Fruit fly (Drosophila melanogaster) whole organism, embryonic: ENCODE measurements around the gene Moe.

Experiments
- Asciz ChIP-seq: fragments of 200-800 bp; sonication (Bioruptor generic); optimal IDR thresholded peaks from 2 replicates; lab custom pipeline; 2017; ENCODE audit warnings: missing biosample characterization, mild to moderate bottlenecking, missing genetic modification characterization, missing genetic modification reagents
- Atf-2 ChIP-seq: fragments of 200-800 bp; sonication (Bioruptor generic); optimal IDR thresholded peaks from 2 replicates; lab custom pipeline; 2016; ENCODE audit warnings: missing biosample characterization, missing genetic modification characterization
- CG11456 ChIP-seq: fragments of 200-800 bp; sonication (Bioruptor generic); IDR thresholded peaks from 3 replicates; pipeline ENCODE4 v1.3.6; 2022; ENCODE audit warnings: missing biosample characterization, missing genetic modification characterization
- CG11504 ChIP-seq: fragments of 200-800 bp; sonication (Bioruptor generic); optimal IDR thresholded peaks from 3 replicates; lab custom pipeline; 2019; ENCODE audit warnings: missing biosample characterization, mild to moderate bottlenecking, missing genetic modification characterization, moderate library complexity
- CG11695 ChIP-seq: fragments of 200-800 bp; sonication (Bioruptor generic); IDR thresholded peaks from 3 replicates; pipeline ENCODE4 v1.3.6; 2022; ENCODE audit warnings: missing biosample characterization, missing genetic modification characterization
- CG12104 ChIP-seq: fragments of 200-800 bp; sonication (Bioruptor generic); optimal IDR thresholded peaks from 3 replicates; lab custom pipeline; 2016; ENCODE audit warnings: missing biosample characterization, missing genetic modification characterization
- CG12155 ChIP-seq: fragments of 200-800 bp; sonication (Bioruptor generic); optimal IDR thresholded peaks from 3 replicates; lab custom pipeline; 2016; ENCODE audit warnings: missing biosample characterization, missing genetic modification characterization
- CG13424 ChIP-seq: fragments of 200-800 bp; sonication (Bioruptor generic); optimal IDR thresholded peaks from 2 replicates; lab custom pipeline; 2019; ENCODE audit warnings: missing biosample characterization, mild to moderate bottlenecking, missing genetic modification characterization, moderate library complexity
- CG14441 ChIP-seq: fragments of 200-800 bp; sonication (Bioruptor generic); IDR thresholded peaks from 2 replicates; pipeline ENCODE4 v1.3.6; 2022; ENCODE audit warnings: missing biosample characterization, missing genetic modification characterization
- CG14667 ChIP-seq: fragments of 200-800 bp; sonication (Bioruptor generic); IDR thresholded peaks from 2 replicates; pipeline ENCODE4 v1.3.6; 2022; ENCODE audit warnings: missing biosample characterization, missing genetic modification characterization
- CG15514 ChIP-seq: fragments of 200-800 bp; sonication (Bioruptor generic); optimal IDR thresholded peaks from 3 replicates; lab custom pipeline; 2017; ENCODE audit warnings: missing biosample characterization, missing genetic modification characterization, mild to moderate bottlenecking, moderate library complexity, missing genetic modification reagents
- CG2120 ChIP-seq: fragments of 200-800 bp; sonication (Bioruptor generic); optimal IDR thresholded peaks from 3 replicates; lab custom pipeline; 2016; ENCODE audit warnings: missing biosample characterization, missing genetic modification characterization
- CG2712 ChIP-seq: fragments of 200-800 bp; optimal IDR thresholded peaks from 3 replicates; lab custom pipeline; 2019; ENCODE audit warnings: missing biosample characterization, mild to moderate bottlenecking, missing genetic modification characterization, moderate library complexity
- CG31441 ChIP-seq: fragments of 200-800 bp; sonication (Bioruptor generic); IDR thresholded peaks from 2 replicates; pipeline ENCODE4 v1.3.6; 2022; ENCODE audit warnings: missing biosample characterization, missing genetic modification characterization
- CG32532 ChIP-seq: fragments of 200-800 bp; sonication (Bioruptor generic); IDR thresholded peaks from 2 replicates; pipeline ENCODE4 v1.3.6; 2022; ENCODE audit warnings: missing biosample characterization, missing genetic modification characterization
- CG6689 ChIP-seq: fragments of 200-800 bp; sonication (Bioruptor generic); IDR thresholded peaks from 2 replicates; pipeline ENCODE4 v1.3.6; 2022; ENCODE audit warnings: missing biosample characterization, missing genetic modification characterization
- CG6791 ChIP-seq: fragments of 200-800 bp; sonication (Bioruptor generic); IDR thresholded peaks from 3 replicates; pipeline ENCODE4 v1.3.6; 2022; ENCODE audit warnings: missing biosample characterization, missing genetic modification characterization; ENCODE audit not compliant: partially characterized antibody
- CG6854 ChIP-seq: fragments of 200-800 bp; sonication (Bioruptor generic); optimal IDR thresholded peaks from 3 replicates; lab custom pipeline; 2017; ENCODE audit warnings: missing biosample characterization, mild to moderate bottlenecking, missing genetic modification characterization
- CG7357 ChIP-seq: fragments of 200-800 bp; sonication (Bioruptor generic); IDR thresholded peaks from 3 replicates; pipeline ENCODE4 v1.3.6; 2022; ENCODE audit warnings: missing biosample characterization, missing genetic modification characterization
- CG9797 ChIP-seq: fragments of 200-800 bp; sonication (Bioruptor generic); optimal IDR thresholded peaks from 3 replicates; lab custom pipeline; 2018; ENCODE audit warnings: missing biosample characterization, mild to moderate bottlenecking, missing genetic modification characterization
- Doc3 ChIP-seq: fragments of 200-800 bp; sonication (Bioruptor generic); IDR thresholded peaks from 3 replicates; pipeline ENCODE4 v1.3.6; 2022; ENCODE audit warnings: missing biosample characterization, missing genetic modification characterization; ENCODE audit not compliant: partially characterized antibody
- HmgD ChIP-seq: fragments of 200-800 bp; sonication (Bioruptor generic); optimal IDR thresholded peaks from 3 replicates; lab custom pipeline; 2016; ENCODE audit warnings: missing biosample characterization, missing genetic modification characterization
- Lpt ChIP-seq: fragments of >200 bp; optimal IDR thresholded peaks from 2 replicates; lab custom pipeline; 2018; ENCODE audit warnings: missing biosample characterization, missing genetic modification characterization
- MBD-R2 ChIP-seq: fragments of 200-800 bp; sonication (Bioruptor generic); IDR thresholded peaks from 2 replicates; pipeline ENCODE4 v1.3.6; 2022; ENCODE audit warnings: missing biosample characterization, missing genetic modification characterization
- Mad ChIP-seq: fragments of 200-800 bp; sonication (Bioruptor generic); optimal IDR thresholded peaks from 2 replicates; lab custom pipeline; 2016; ENCODE audit warnings: missing biosample characterization, missing genetic modification characterization
- Max ChIP-seq: fragments of 200-800 bp; sonication (Bioruptor generic); optimal IDR thresholded peaks from 2 replicates; lab custom pipeline; 2016; ENCODE audit warnings: missing biosample characterization, mild to moderate bottlenecking, missing genetic modification characterization
- Scr ChIP-seq: fragments of 200-800 bp; sonication (Bioruptor generic); IDR thresholded peaks from 2 replicates; pipeline ENCODE4 v1.3.6; 2022; ENCODE audit warnings: missing biosample characterization, missing genetic modification characterization; ENCODE audit not compliant: partially characterized antibody
- Stat92E ChIP-seq, 3 experiments: fragments of >200 bp in 2 of 3; fragments of 200-800 bp in 1 of 3; sonication (Bioruptor generic) in 1 of 3; optimal IDR thresholded peaks; 2 replicates each; lab custom pipeline; 2017 to 2019; ENCODE audit warnings: missing biosample characterization in 3 of 3, missing genetic modification characterization in 3 of 3, mild to moderate bottlenecking in 1 of 3, moderate library complexity in 1 of 3
- Trl ChIP-seq, 3 experiments: fragments of >200 bp in 2 of 3; fragments of 200-800 bp in 1 of 3; sonication (Bioruptor generic) in 1 of 3; optimal IDR thresholded peaks; 2 replicates in 1 of 3; 3 replicates in 2 of 3; lab custom pipeline; 2016 to 2017; ENCODE audit warnings: missing biosample characterization in 1 of 3, missing genetic modification characterization in 1 of 3
- az2 ChIP-seq: fragments of 200-800 bp; sonication (Bioruptor generic); optimal IDR thresholded peaks from 3 replicates; lab custom pipeline; 2016; ENCODE audit warnings: missing biosample characterization, missing genetic modification characterization
- croc ChIP-seq: fragments of 200-800 bp; sonication (Bioruptor generic); conservative IDR thresholded peaks from 3 replicates; pipeline ENCODE4 v1.3.6; 2022; ENCODE audit warnings: missing biosample characterization, missing genetic modification characterization
- dysf ChIP-seq: fragments of 200-800 bp; sonication (Bioruptor generic); IDR thresholded peaks from 3 replicates; pipeline ENCODE4 v1.3.6; 2022; ENCODE audit warnings: missing biosample characterization, missing genetic modification characterization
- ftz-f1 ChIP-seq: fragments of 200-800 bp; sonication (Bioruptor generic); optimal IDR thresholded peaks from 2 replicates; lab custom pipeline; 2016; ENCODE audit warnings: missing biosample characterization, missing genetic modification characterization
- gem ChIP-seq: fragments of 200-800 bp; sonication (Bioruptor generic); optimal IDR thresholded peaks from 2 replicates; lab custom pipeline; 2019; ENCODE audit warnings: missing biosample characterization, mild to moderate bottlenecking, missing genetic modification characterization, moderate library complexity
- ind ChIP-seq: fragments of 200-800 bp; sonication (Bioruptor generic); optimal IDR thresholded peaks from 3 replicates; lab custom pipeline; 2016; ENCODE audit warnings: missing biosample characterization, missing genetic modification characterization
- ken ChIP-seq: fragments of 200-800 bp; sonication (Bioruptor generic); IDR thresholded peaks from 3 replicates; pipeline ENCODE4 v1.3.6; 2022; ENCODE audit warnings: missing biosample characterization, missing genetic modification characterization
- onecut ChIP-seq: fragments of 200-800 bp; sonication (Bioruptor generic); IDR thresholded peaks from 2 replicates; pipeline ENCODE4 v1.3.6; 2022; ENCODE audit warnings: missing biosample characterization, missing genetic modification characterization
- peb ChIP-seq: fragments of 200-800 bp; sonication (Bioruptor generic); IDR thresholded peaks from 2 replicates; pipeline ENCODE4 v1.3.6; 2022; ENCODE audit warnings: missing biosample characterization, missing genetic modification characterization
- pnt ChIP-seq: fragments of 200-800 bp; sonication (Bioruptor generic); optimal IDR thresholded peaks from 3 replicates; lab custom pipeline; 2016; ENCODE audit warnings: missing biosample characterization, missing genetic modification characterization
- prd ChIP-seq, 3 experiments: fragments of >200 bp in 2 of 3; fragments of 200-800 bp in 1 of 3; sonication (Bioruptor generic) in 1 of 3; optimal IDR thresholded peaks in 2 of 3; IDR thresholded peaks in 1 of 3; 2 replicates in 2 of 3; 3 replicates in 1 of 3; pipeline versions ENCODE4 v1.3.6 to Lab custom; 2017 to 2022; ENCODE audit warnings: missing biosample characterization in 1 of 3, missing genetic modification characterization in 1 of 3
- run ChIP-seq: fragments of 200-800 bp; sonication (Bioruptor generic); optimal IDR thresholded peaks from 3 replicates; lab custom pipeline; 2018; ENCODE audit warnings: missing biosample characterization, mild to moderate bottlenecking, missing genetic modification characterization
- scrt ChIP-seq: fragments of 200-800 bp; sonication (Bioruptor generic); optimal IDR thresholded peaks from 2 replicates; lab custom pipeline; 2018; ENCODE audit warnings: missing biosample characterization, mild to moderate bottlenecking, missing genetic modification characterization, moderate library complexity
- sens ChIP-seq: fragments of 200-800 bp; sonication (Bioruptor generic); peaks from one replicate; lab custom pipeline; 2016; ENCODE audit warnings: missing biosample characterization, missing genetic modification characterization
- sens-2 ChIP-seq: fragments of 200-800 bp; sonication (Bioruptor generic); IDR thresholded peaks from 2 replicates; pipeline ENCODE4 v1.3.6; 2022; ENCODE audit warnings: missing biosample characterization, missing genetic modification characterization
- sna ChIP-seq: fragments of 200-800 bp; sonication (Bioruptor generic); IDR thresholded peaks from 2 replicates; pipeline ENCODE4 v1.3.6; 2022; ENCODE audit warnings: missing biosample characterization, missing genetic modification characterization; ENCODE audit not compliant: partially characterized antibody
- sob ChIP-seq: fragments of 200-800 bp; sonication (Bioruptor generic); IDR thresholded peaks from 2 replicates; pipeline ENCODE4 v1.3.6; 2022; ENCODE audit warnings: missing biosample characterization, missing genetic modification characterization
- stwl ChIP-seq: fragments of 200-800 bp; sonication (Bioruptor generic); optimal IDR thresholded peaks from 3 replicates; lab custom pipeline; 2018; ENCODE audit warnings: missing biosample characterization, mild to moderate bottlenecking, missing genetic modification characterization, moderate library complexity
- trem ChIP-seq: fragments of 200-800 bp; optimal IDR thresholded peaks from 3 replicates; lab custom pipeline; 2019; ENCODE audit warnings: missing biosample characterization, mild to moderate bottlenecking, missing genetic modification characterization, moderate library complexity
- unc-4 ChIP-seq: fragments of 200-800 bp; sonication (Bioruptor generic); IDR thresholded peaks from 2 replicates; pipeline ENCODE4 v1.3.6; 2022; ENCODE audit warnings: missing biosample characterization, missing genetic modification characterization; ENCODE audit not compliant: partially characterized antibody

Gene Moe

dm6 chrX:8900094-8900493 lies 2.0 kb upstream of the Moe start, which contains the start of gene Uros1 (continued):
- TF ChIP-seq CG6791: no peak
- 0 out of 3 replicates have a peak, but pooled peaks have one; percentile 12 for TF ChIP-seq dysf
- peak; percentile 49 for TF ChIP-seq CG6689 (GFP tag; lab: Robert Waterston, UW)
- peak; percentile 23; the same call in 1 of the 2 replicates for TF ChIP-seq Scr (GFP tag; lab: Robert Waterston, UW)
- TF ChIP-seq sens (GFP tag; lab: Kevin White, UChicago): peak; percentile 85
- TF ChIP-seq scrt (GFP tag; lab: Kevin White, UChicago): peak; percentile 11
- TF ChIP-seq Doc3 (GFP tag; lab: Robert Waterston, UW): 0 out of 3 replicates have a peak, but pooled peaks have one; percentile 26
- TF ChIP-seq sna: no peak
- TF ChIP-seq prd (optimal IDR thresholded peaks at IDR 0.05; lab: Kevin White, UChicago): no peak
- TF ChIP-seq prd (GFP tag; IDR thresholded peaks at IDR 0.05; lab: Robert Waterston, UW): peak; percentile 71; the same call in 2 of the 3 replicates
- peak; percentile 45 for TF ChIP-seq gem (tag; lab: Kevin White, UChicago)
- TF ChIP-seq Max (GFP tag; lab: Kevin White, UChicago): peak; percentile 8
- peak; percentile 46; the same call in 1 of the 2 replicates for TF ChIP-seq CG32532 (GFP tag; lab: Robert Waterston, UW)
- TF ChIP-seq CG7357 (GFP tag; lab: Robert Waterston, UW): no peak; the same call in 2 of the 3 replicates
- TF ChIP-seq CG13424 (tag; lab: Kevin White, UChicago): peak; percentile 33
- TF ChIP-seq Asciz (GFP tag; lab: Kevin White, UChicago): peak; percentile 0
- TF ChIP-seq stwl (tag; lab: Kevin White, UChicago): peak; percentile 43
- peak; percentile 19 for TF ChIP-seq CG11504 (tag; lab: Kevin White, UChicago)
- TF ChIP-seq CG14667 (GFP tag; lab: Robert Waterston, UW): 0 out of 2 replicates have a peak, but pooled peaks have one; percentile 10
- TF ChIP-seq pnt (GFP tag; lab: Kevin White, UChicago): no peak
- TF ChIP-seq CG9797 (GFP tag; lab: Kevin White, UChicago): peak; percentile 3
- TF ChIP-seq CG12104 (GFP tag; lab: Kevin White, UChicago): no peak
- TF ChIP-seq CG15514 (GFP tag; lab: Kevin White, UChicago): peak; percentile 35
- TF ChIP-seq CG2120 (GFP tag; lab: Kevin White, UChicago): peak; percentile 50
- TF ChIP-seq onecut (GFP tag; lab: Robert Waterston, UW): no peak
- peak; percentile 48; the same call in 1 of the 3 replicates for TF ChIP-seq ken (GFP tag; lab: Robert Waterston, UW)
- TF ChIP-seq CG11695 (GFP tag; lab: Robert Waterston, UW): peak; percentile 53; the same call in 1 of the 3 replicates
- TF ChIP-seq az2 (GFP tag; lab: Kevin White, UChicago): peak; percentile 6
- peak; percentile 60 for TF ChIP-seq CG14441 (GFP tag; lab: Robert Waterston, UW)
- TF ChIP-seq CG11456 (GFP tag; lab: Robert Waterston, UW): 0 out of 3 replicates have a peak, but pooled peaks have one; percentile 26
- no peak for TF ChIP-seq Lpt (GFP tag; lab: Kevin White, UChicago)
- 0 out of 2 replicates have a peak, but pooled peaks have one; percentile 24 for TF ChIP-seq peb (GFP tag; lab: Robert Waterston, UW)
- peak; percentile 32 for TF ChIP-seq CG2712 (tag; lab: Kevin White, UChicago)
- no peak for TF ChIP-seq sens-2 (GFP tag; lab: Robert Waterston, UW)
- TF ChIP-seq sob (GFP tag; lab: Robert Waterston, UW): peak; percentile 47
- TF ChIP-seq run (tag; lab: Kevin White, UChicago): no peak
- peak; percentile 85 for TF ChIP-seq MBD-R2 (GFP tag; lab: Robert Waterston, UW)
- TF ChIP-seq Atf-2 (GFP tag; lab: Kevin White, UChicago): no peak
- no peak for TF ChIP-seq Stat92E (GFP tag; optimal IDR thresholded peaks at IDR 0.05; lab: Kevin White, UChicago)
- peak; percentile 26; the same call in 1 of the 2 replicates for TF ChIP-seq unc-4 (GFP tag; lab: Robert Waterston, UW)
- TF ChIP-seq ind: peak; percentile 29
- TF ChIP-seq ftz-f1 (GFP tag; lab: Kevin White, UChicago): no peak
- TF ChIP-seq trem: peak; percentile 49
- 0 out of 2 replicates have a peak, but pooled peaks have one; percentile 13 for TF ChIP-seq CG31441 (GFP tag; lab: Robert Waterston, UW)
- TF ChIP-seq CG6854 (GFP tag; lab: Kevin White, UChicago): no peak
- TF ChIP-seq Mad (GFP tag; lab: Kevin White, UChicago): peak; percentile 21
- TF ChIP-seq croc (GFP tag; lab: Robert Waterston, UW): no peak
- no peak for TF ChIP-seq Trl (optimal IDR thresholded peaks at IDR 0.05; lab: Kevin White, UChicago)
- TF ChIP-seq Trl (GFP tag; optimal IDR thresholded peaks at IDR 0.05; lab: Kevin White, UChicago): no peak
- peak; percentile 13 for TF ChIP-seq CG12155 (GFP tag; lab: Kevin White, UChicago)
- TF ChIP-seq HmgD: no peak
